Worm (Caenorhabditis elegans): Measurements from ENCODE around the gene npr-9.

- TF ChIP-seq fos-1 (tag; optimal IDR thresholded peaks at IDR 0.05) (no peak), nhr-76 (tag; optimal IDR thresholded peaks at IDR 0.05) (no peak), ctbp-1 (GFP tag; IDR thresholded peaks at IDR 0.05) (no peak), unc-39 (tag; optimal IDR thresholded peaks at IDR 0.05) (no peak), aly-2 (tag; optimal IDR thresholded peaks at IDR 0.05) (no peak), daf-19 (GFP tag; conservative IDR thresholded peaks at IDR 0.05) (no peak), pqm-1 (tag; optimal IDR thresholded peaks at IDR 0.05) (no peak)
Measured at ce11 chrX:11344899-11345298, 15.4 kb downstream of the npr-9 start.
